Worm (Caenorhabditis elegans): ENCODE data around the gene ugt-49.

- TF ChIP-seq flt-1 (GFP tag; IDR thresholded peaks at IDR 0.05) (no peak), hmg-4 (GFP tag; optimal IDR thresholded peaks at IDR 0.05) (no peak), B0310.2 (tag; optimal IDR thresholded peaks at IDR 0.05) (no peak), ets-7 (tag; optimal IDR thresholded peaks at IDR 0.05) (no peak), pes-1 (GFP tag; IDR thresholded peaks at IDR 0.05) (no peak), ama-1 (optimal IDR thresholded peaks at IDR 0.05) (no peak), tbx-37 (GFP tag; conservative IDR thresholded peaks at IDR 0.05) (no peak), hmbx-1 (tag; optimal IDR thresholded peaks at IDR 0.05) (no peak), sea-1 (GFP tag; conservative IDR thresholded peaks at IDR 0.05) (no peak)
Measured at ce11 chrV:10421802-10422201, 49.7 kb downstream of the ugt-49 start, which contains the start of gene col-13.

Data from whole organism, early embryonic.